Fruit fly (Drosophila melanogaster): ENCODE data around the gene CG33722.

CG33722 gene

DNA sequence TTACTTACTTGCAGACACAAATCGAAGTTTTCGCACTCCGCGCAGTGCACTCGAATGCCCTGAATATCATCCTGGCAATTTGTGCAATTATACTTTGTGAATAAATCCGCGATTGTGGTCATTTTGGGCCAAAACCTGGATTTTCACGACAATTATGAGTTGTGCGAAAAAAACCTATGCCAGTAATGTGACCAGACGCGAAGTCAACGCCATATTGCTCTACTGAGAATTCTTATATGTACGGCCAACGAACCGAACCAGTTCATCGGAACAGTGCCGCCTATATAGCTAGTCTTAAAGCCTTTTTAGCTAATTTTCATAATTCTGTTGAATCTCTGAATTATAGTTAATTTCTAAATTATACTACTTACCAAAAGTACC lies 3.6 kb upstream of the CG33722 start, which contains the start of gene Ada2b (continued):
- TF ChIP-seq CG11456 (GFP tag; IDR thresholded peaks at IDR 0.05) (no peak), Ets65A (GFP tag) (no peak), Hr39 (optimal IDR thresholded peaks at IDR 0.05) (no peak), CG30403 (GFP tag; optimal IDR thresholded peaks at IDR 0.05) (no peak), CG7271 (tag; optimal IDR thresholded peaks at IDR 0.05) (no peak), CG10366 (GFP tag; IDR thresholded peaks at IDR 0.05) (no peak), NFAT (GFP tag; IDR thresholded peaks at IDR 0.05) (no peak), CG7928 (GFP tag; optimal IDR thresholded peaks at IDR 0.05) (no peak), CG34376 (GFP tag; optimal IDR thresholded peaks at IDR 0.05) (no peak), Neu2 (GFP tag; optimal IDR thresholded peaks at IDR 0.05; ENCODE audit: borderline replicate concordance) (no peak), Bgb (GFP tag; IDR thresholded peaks at IDR 0.05; ENCODE audit: partially characterized antibody) (peak; percentile 47), NC2α (GFP tag; optimal IDR thresholded peaks at IDR 0.05) (no peak), CG11696 (GFP tag; IDR thresholded peaks at IDR 0.05) (no peak), CG1024 (GFP tag; IDR thresholded peaks at IDR 0.05) (no peak), CG42726 (GFP tag; IDR thresholded peaks at IDR 0.05; ENCODE audit: partially characterized antibody) (no peak), zfh2 (GFP tag; optimal IDR thresholded peaks at IDR 0.05) (no peak), ato (GFP tag; IDR thresholded peaks at IDR 0.05; ENCODE audit: partially characterized antibody) (peak; percentile 29; the same call in 1 of the 2 replicates), CG12071 (GFP tag; optimal IDR thresholded peaks at IDR 0.05) (no peak), Atf-2 (GFP tag; optimal IDR thresholded peaks at IDR 0.05) (no peak), Gsc (GFP tag; IDR thresholded peaks at IDR 0.05) (no peak), D (optimal IDR thresholded peaks at IDR 0.05) (no peak), D (GFP tag; optimal IDR thresholded peaks at IDR 0.05) (no peak), trem (tag; optimal IDR thresholded peaks at IDR 0.05) (no peak), prd (optimal IDR thresholded peaks at IDR 0.05) (no peak), prd (GFP tag; IDR thresholded peaks at IDR 0.05) (no peak), phol (tag; optimal IDR thresholded peaks at IDR 0.05) (peak; percentile 99), Antp (GFP tag; optimal IDR thresholded peaks at IDR 0.05) (no peak), CG3281 (GFP tag; optimal IDR thresholded peaks at IDR 0.05) (no peak), org-1 (GFP tag; optimal IDR thresholded peaks at IDR 0.05) (no peak), knrl (GFP tag; IDR thresholded peaks at IDR 0.05; ENCODE audit: partially characterized antibody) (no peak), CG15514 (GFP tag; optimal IDR thresholded peaks at IDR 0.05) (peak; percentile 99), Poxn (GFP tag; IDR thresholded peaks at IDR 0.05) (no peak), Scr (GFP tag; IDR thresholded peaks at IDR 0.05; ENCODE audit: partially characterized antibody) (peak; percentile 45), Med (GFP tag) (peak; percentile 66), CG2116 (GFP tag; optimal IDR thresholded peaks at IDR 0.05) (no peak), CG17802 (tag; optimal IDR thresholded peaks at IDR 0.05) (no peak), wdn (GFP tag; IDR thresholded peaks at IDR 0.05) (no peak), CG17385 (GFP tag; optimal IDR thresholded peaks at IDR 0.05) (no peak), CG6254 (GFP tag; optimal IDR thresholded peaks at IDR 0.05) (no peak), exex (tag; optimal IDR thresholded peaks at IDR 0.05) (no peak), pum (GFP tag; optimal IDR thresholded peaks at IDR 0.05) (no peak), CG31224 (GFP tag; IDR thresholded peaks at IDR 0.05) (no peak), MESR4 (GFP tag; optimal IDR thresholded peaks at IDR 0.05) (peak; percentile 97), CG6765 (GFP tag; optimal IDR thresholded peaks at IDR 0.05) (no peak), vfl (GFP tag; optimal IDR thresholded peaks at IDR 0.05) (no peak), CG14860 (GFP tag; IDR thresholded peaks at IDR 0.05; ENCODE audit: partially characterized antibody) (no peak), fru (optimal IDR thresholded peaks at IDR 0.05) (no peak), CG13624 (GFP tag; optimal IDR thresholded peaks at IDR 0.05) (no peak), CG18262 (tag; optimal IDR thresholded peaks at IDR 0.05) (no peak), NK7.1 (GFP tag; optimal IDR thresholded peaks at IDR 0.05) (no peak), z (GFP tag; IDR thresholded peaks at IDR 0.05) (no peak), sens-2 (GFP tag; IDR thresholded peaks at IDR 0.05) (no peak), CG10654 (GFP tag; optimal IDR thresholded peaks at IDR 0.05) (no peak)
